Worm (Caenorhabditis elegans): ENCODE data around the gene algn-1.

Gene algn-1

DNA sequence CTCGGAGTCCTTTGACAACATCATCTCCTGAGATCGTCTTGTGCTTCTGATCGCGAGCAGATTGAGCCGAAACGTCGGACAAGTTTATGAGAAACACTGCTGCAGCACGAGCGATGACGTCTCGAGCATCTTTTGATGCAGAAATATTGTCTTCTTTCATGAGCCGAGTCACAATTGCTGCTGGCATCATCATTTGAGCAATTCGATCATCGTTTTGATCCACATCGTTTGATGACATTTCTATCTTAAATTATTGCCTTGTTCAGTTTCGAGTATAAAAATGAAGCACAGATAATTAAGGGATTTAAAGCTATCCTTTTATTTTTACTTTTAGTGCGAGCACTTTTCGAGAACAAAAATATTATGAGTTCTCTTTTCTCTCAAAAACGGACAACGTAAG is 2.7 kb downstream of the algn-1 start, which contains the start of gene T26A5.8 (continued):
- TF ChIP-seq zfp-3 (GFP tag; conservative IDR thresholded peaks at IDR 0.05) (peak; percentile 43; the same call in 1 of the 2 replicates), nhr-6 (tag; optimal IDR thresholded peaks at IDR 0.05) (no peak), php-3 (GFP tag; IDR thresholded peaks at IDR 0.05) (no peak), daf-8 (GFP tag; IDR thresholded peaks at IDR 0.05) (no peak), F10B5.3 (tag; optimal IDR thresholded peaks at IDR 0.05) (no peak), unc-39 (tag; optimal IDR thresholded peaks at IDR 0.05) (no peak), T26A8.4 (GFP tag; IDR thresholded peaks at IDR 0.05) (peak; percentile 57), hif-1 (tag; optimal IDR thresholded peaks at IDR 0.05) (no peak), dve-1 (tag; optimal IDR thresholded peaks at IDR 0.05; ENCODE audit: insufficient read depth) (no peak), R02D3.7 (tag; optimal IDR thresholded peaks at IDR 0.05) (no peak), ZK546.5 (tag; optimal IDR thresholded peaks at IDR 0.05) (no peak), egl-43 (GFP tag; IDR thresholded peaks at IDR 0.05) (no peak), arid-1 (GFP tag; conservative IDR thresholded peaks at IDR 0.05) (no peak), mdt-29 (GFP tag; IDR thresholded peaks at IDR 0.05) (no peak), nhr-102 (tag; optimal IDR thresholded peaks at IDR 0.05) (peak; percentile 61), nhr-111 (GFP tag; optimal IDR thresholded peaks at IDR 0.05) (no peak), gei-8 (GFP tag; optimal IDR thresholded peaks at IDR 0.05) (no peak), mes-2 (tag; optimal IDR thresholded peaks at IDR 0.05; ENCODE audit: poor library complexity, severe bottlenecking) (peak; percentile 19), nhr-11 (tag; optimal IDR thresholded peaks at IDR 0.05) (no peak), aha-1 (tag) (peak; percentile 95), fkh-10 (GFP tag; optimal IDR thresholded peaks at IDR 0.05) (no peak), dmd-8 (GFP tag; IDR thresholded peaks at IDR 0.05) (0 out of 2 replicates have a peak, but pooled peaks have one; percentile 26), mdl-1 (tag; optimal IDR thresholded peaks at IDR 0.05) (no peak), ctbp-1 (GFP tag; IDR thresholded peaks at IDR 0.05) (no peak), sdz-12 (GFP tag; optimal IDR thresholded peaks at IDR 0.05) (no peak), F37D6.2 (tag; optimal IDR thresholded peaks at IDR 0.05) (no peak), ceh-32 (tag; optimal IDR thresholded peaks at IDR 0.05; ENCODE audit: poor library complexity) (no peak), dmd-6 (GFP tag; IDR thresholded peaks at IDR 0.05) (0 out of 2 replicates have a peak, but pooled peaks have one; percentile 18), egl-27 (tag; optimal IDR thresholded peaks at IDR 0.05) (no peak), F26F4.8 (GFP tag; conservative IDR thresholded peaks at IDR 0.05) (no peak), mep-1 (tag; optimal IDR thresholded peaks at IDR 0.05) (peak; percentile 61), vab-7 (GFP tag; IDR thresholded peaks at IDR 0.05) (no peak), nhr-42 (GFP tag; IDR thresholded peaks at IDR 0.05) (no peak), hmg-1.1 (GFP tag; IDR thresholded peaks at IDR 0.05) (no peak), nhr-10 (tag; optimal IDR thresholded peaks at IDR 0.05) (no peak), attf-4 (tag; optimal IDR thresholded peaks at IDR 0.05) (no peak), saeg-2 (GFP tag; IDR thresholded peaks at IDR 0.05) (no peak), cey-2 (tag; optimal IDR thresholded peaks at IDR 0.05; ENCODE audit: borderline replicate concordance, insufficient read depth) (no peak), unc-62 (GFP tag; optimal IDR thresholded peaks at IDR 0.05 in 1 of 2) (peak in 1 of 2 experiments; percentile 33), unc-62 (tag; optimal IDR thresholded peaks at IDR 0.05) (no peak), Y48G9A.11 (GFP tag; IDR thresholded peaks at IDR 0.05) (peak; percentile 62), zfp-2 (tag; optimal IDR thresholded peaks at IDR 0.05) (no peak), lin-38 (GFP tag; IDR thresholded peaks at IDR 0.05) (peak; percentile 60), mxl-2 (GFP tag; conservative IDR thresholded peaks at IDR 0.05) (no peak), lsy-2 (tag; optimal IDR thresholded peaks at IDR 0.05) (peak in 1 of 2 experiments; percentile 53), nhr-28 (tag; optimal IDR thresholded peaks at IDR 0.05) (no peak), F44E2.7 (GFP tag; IDR thresholded peaks at IDR 0.05) (0 out of 2 replicates have a peak, but pooled peaks have one; percentile 2), jun-1 (tag; optimal IDR thresholded peaks at IDR 0.05) (no peak), fos-1 (tag; optimal IDR thresholded peaks at IDR 0.05) (no peak), unc-130 (GFP tag; optimal IDR thresholded peaks at IDR 0.05) (no peak), duxl-1 (tag; optimal IDR thresholded peaks at IDR 0.05; ENCODE audit: poor library complexity) (peak; percentile 60)
